Worm (Caenorhabditis elegans) whole organism, mixed stage, embryonic: ENCODE results near the gene T10D4.11.
"Not testable (repeated sequence)": the region's sequence is repeated elsewhere in the genome, so short reads cannot be mapped to it uniquely, and the experiment has no call there.

Experiments
- elt-3 ChIP-seq: fragments of 150-350 bp; optimal IDR thresholded peaks from 2 replicates; lab custom pipeline; 2014; ENCODE audit warnings: missing biosample characterization, missing genetic modification characterization
- mab-5 ChIP-seq: fragments of 150-350 bp; optimal IDR thresholded peaks from 2 replicates; lab custom pipeline; 2014; ENCODE audit warnings: missing biosample characterization, missing genetic modification characterization
- mep-1 ChIP-seq: fragments of 150-350 bp; optimal IDR thresholded peaks from 2 replicates; lab custom pipeline; 2017; ENCODE audit warnings: missing biosample characterization, missing genetic modification reagents, missing genetic modification characterization, inconsistent platforms
- nhr-12 ChIP-seq: fragments of 150-350 bp; optimal IDR thresholded peaks from 2 replicates; lab custom pipeline; 2014; ENCODE audit warnings: missing biosample characterization, missing genetic modification characterization
- nhr-28 ChIP-seq: fragments of 150-350 bp; optimal IDR thresholded peaks from 2 replicates; lab custom pipeline; 2014; ENCODE audit warnings: missing biosample characterization, missing genetic modification characterization
- unc-120 ChIP-seq: sonication (generic microtip); optimal IDR thresholded peaks from 2 replicates; lab custom pipeline; 2017; ENCODE audit warnings: missing genetic modification characterization, missing compliant biosample characterization; ENCODE audit not compliant: poor library complexity, severe bottlenecking
- unc-39 ChIP-seq: fragments of 150-350 bp; optimal IDR thresholded peaks from 2 replicates; lab custom pipeline; 2014; ENCODE audit warnings: missing biosample characterization, missing genetic modification characterization
- unc-62 ChIP-seq: fragments of 150-350 bp; optimal IDR thresholded peaks from 2 replicates; lab custom pipeline; 2014; ENCODE audit warnings: missing biosample characterization, missing genetic modification reagents, missing genetic modification characterization

- TF ChIP-seq nhr-12; mab-5 (tag; lab: Kevin White, UChicago); unc-120 (tag; lab: Kevin White, UChicago); elt-3 (tag; lab: Kevin White, UChicago); unc-62; nhr-28 (tag; lab: Kevin White, UChicago); unc-39 (tag; lab: Kevin White, UChicago); mep-1: not testable (repeated sequence)
These were observed 42.1 kb upstream of the T10D4.11 start, which contains the start of gene Y27F2A.9 for ce11 chrII:3191544-3191943.
